Fruit fly (Drosophila melanogaster) whole organism, embryonic: ENCODE results near the gene CG13043.

Experiments
- ATbp ChIP-seq: fragments of 200-800 bp; sonication (Bioruptor generic); optimal IDR thresholded peaks from 2 replicates; lab custom pipeline; 2017; ENCODE audit warnings: missing biosample characterization, mild to moderate bottlenecking, missing genetic modification characterization, missing genetic modification reagents
- Atf-2 ChIP-seq: fragments of 200-800 bp; sonication (Bioruptor generic); optimal IDR thresholded peaks from 2 replicates; lab custom pipeline; 2016; ENCODE audit warnings: missing biosample characterization, missing genetic modification characterization
- Atf3 ChIP-seq: fragments of 200-800 bp; sonication (Bioruptor generic); optimal IDR thresholded peaks from 3 replicates; lab custom pipeline; 2016; ENCODE audit warnings: missing biosample characterization, missing genetic modification characterization
- CG10462 ChIP-seq: fragments of 200-800 bp; sonication (Bioruptor generic); optimal IDR thresholded peaks from 2 replicates; lab custom pipeline; 2016; ENCODE audit warnings: missing biosample characterization, missing genetic modification characterization
- CG10959 ChIP-seq: fragments of 200-800 bp; sonication (Bioruptor generic); IDR thresholded peaks from 2 replicates; pipeline ENCODE4 v1.3.6; 2022; ENCODE audit warnings: missing biosample characterization, missing genetic modification characterization
- CG11723 ChIP-seq: fragments of 200-800 bp; sonication (Bioruptor generic); optimal IDR thresholded peaks from 2 replicates; lab custom pipeline; 2017; ENCODE audit warnings: missing biosample characterization, mild to moderate bottlenecking, missing genetic modification characterization
- CG12155 ChIP-seq: fragments of 200-800 bp; sonication (Bioruptor generic); optimal IDR thresholded peaks from 3 replicates; lab custom pipeline; 2016; ENCODE audit warnings: missing biosample characterization, missing genetic modification characterization
- CG12299 ChIP-seq: fragments of 200-800 bp; sonication (Bioruptor generic); optimal IDR thresholded peaks from 2 replicates; lab custom pipeline; 2018; ENCODE audit warnings: missing biosample characterization, mild to moderate bottlenecking, missing genetic modification characterization
- CG13894 ChIP-seq: fragments of 200-800 bp; sonication (Bioruptor generic); optimal IDR thresholded peaks from 3 replicates; lab custom pipeline; 2018; ENCODE audit warnings: missing biosample characterization, mild to moderate bottlenecking, missing genetic modification characterization, moderate library complexity
- CG14965 ChIP-seq: fragments of 200-800 bp; sonication (Bioruptor generic); optimal IDR thresholded peaks from 2 replicates; lab custom pipeline; 2016; ENCODE audit warnings: missing biosample characterization, missing genetic modification characterization, borderline replicate concordance
- CG1603 ChIP-seq: fragments of 200-800 bp; sonication (Bioruptor generic); optimal IDR thresholded peaks from 2 replicates; lab custom pipeline; 2019; ENCODE audit warnings: missing biosample characterization, mild to moderate bottlenecking, missing genetic modification characterization, moderate library complexity
- CG16815 ChIP-seq: fragments of 200-800 bp; sonication (Bioruptor generic); optimal IDR thresholded peaks from 3 replicates; lab custom pipeline; 2017; ENCODE audit warnings: missing biosample characterization, mild to moderate bottlenecking, missing genetic modification characterization
- CG2199 ChIP-seq: fragments of 200-800 bp; sonication (Bioruptor generic); IDR thresholded peaks from 3 replicates; pipeline ENCODE4 v1.3.6; 2022; ENCODE audit warnings: missing biosample characterization, missing genetic modification characterization
- CG2875 ChIP-seq: fragments of 200-800 bp; sonication (Bioruptor generic); optimal IDR thresholded peaks from 2 replicates; lab custom pipeline; 2017; ENCODE audit warnings: missing biosample characterization, mild to moderate bottlenecking, missing genetic modification characterization, missing genetic modification reagents
- CG32532 ChIP-seq: fragments of 200-800 bp; sonication (Bioruptor generic); IDR thresholded peaks from 2 replicates; pipeline ENCODE4 v1.3.6; 2022; ENCODE audit warnings: missing biosample characterization, missing genetic modification characterization
- CG42726 ChIP-seq: fragments of 200-800 bp; sonication (Bioruptor generic); IDR thresholded peaks from 2 replicates; pipeline ENCODE4 v1.3.6; 2022; ENCODE audit warnings: missing biosample characterization, missing genetic modification characterization; ENCODE audit not compliant: partially characterized antibody
- CG4328 ChIP-seq: fragments of 200-800 bp; sonication (Bioruptor generic); optimal IDR thresholded peaks from 3 replicates; lab custom pipeline; 2017; ENCODE audit warnings: missing biosample characterization, missing genetic modification reagents, missing genetic modification characterization
- CG43689 ChIP-seq: fragments of 200-800 bp; sonication (Bioruptor generic); IDR thresholded peaks from 2 replicates; pipeline ENCODE4 v1.3.6; 2022; ENCODE audit warnings: missing biosample characterization, missing genetic modification characterization
- CG4404 ChIP-seq: fragments of 200-800 bp; sonication (Bioruptor generic); IDR thresholded peaks from 2 replicates; pipeline ENCODE4 v1.3.6; 2022; ENCODE audit warnings: missing biosample characterization, missing genetic modification characterization
- CG4424 ChIP-seq: fragments of 200-800 bp; sonication (Bioruptor generic); optimal IDR thresholded peaks from 3 replicates; lab custom pipeline; 2016; ENCODE audit warnings: missing biosample characterization, missing genetic modification characterization
- CG4707 ChIP-seq: fragments of 200-800 bp; sonication (Bioruptor generic); optimal IDR thresholded peaks from 2 replicates; lab custom pipeline; 2018; ENCODE audit warnings: missing biosample characterization, mild to moderate bottlenecking, missing genetic modification characterization, moderate library complexity
- CG7786 ChIP-seq: fragments of 200-800 bp; sonication (Bioruptor generic); optimal IDR thresholded peaks from 2 replicates; lab custom pipeline; 2016; ENCODE audit warnings: missing biosample characterization, missing genetic modification characterization
- CG8281 ChIP-seq: fragments of 200-800 bp; sonication (Bioruptor generic); optimal IDR thresholded peaks from 2 replicates; lab custom pipeline; 2018; ENCODE audit warnings: missing biosample characterization, mild to moderate bottlenecking, missing genetic modification characterization, moderate library complexity
- CG8944 ChIP-seq: fragments of 200-800 bp; sonication (Bioruptor generic); optimal IDR thresholded peaks from 3 replicates; lab custom pipeline; 2016; ENCODE audit warnings: missing biosample characterization, missing genetic modification characterization
- Dad ChIP-seq: fragments of 200-800 bp; sonication (Bioruptor generic); optimal IDR thresholded peaks from 3 replicates; lab custom pipeline; 2016; ENCODE audit warnings: missing biosample characterization, missing genetic modification characterization
- Deaf1 ChIP-seq: fragments of 200-800 bp; optimal IDR thresholded peaks from 3 replicates; lab custom pipeline; 2019; ENCODE audit warnings: missing biosample characterization, mild to moderate bottlenecking, missing genetic modification characterization, moderate library complexity
- Fer2 ChIP-seq: fragments of 200-800 bp; sonication (Bioruptor generic); optimal IDR thresholded peaks from 2 replicates; lab custom pipeline; 2018; ENCODE audit warnings: missing biosample characterization, mild to moderate bottlenecking, missing genetic modification characterization, moderate library complexity
- HmgD ChIP-seq: fragments of 200-800 bp; sonication (Bioruptor generic); optimal IDR thresholded peaks from 3 replicates; lab custom pipeline; 2016; ENCODE audit warnings: missing biosample characterization, missing genetic modification characterization
- MBD-R2 ChIP-seq: fragments of 200-800 bp; sonication (Bioruptor generic); IDR thresholded peaks from 2 replicates; pipeline ENCODE4 v1.3.6; 2022; ENCODE audit warnings: missing biosample characterization, missing genetic modification characterization
- Max ChIP-seq: fragments of 200-800 bp; sonication (Bioruptor generic); optimal IDR thresholded peaks from 2 replicates; lab custom pipeline; 2016; ENCODE audit warnings: missing biosample characterization, mild to moderate bottlenecking, missing genetic modification characterization
- NC2α ChIP-seq: fragments of 200-800 bp; sonication (Bioruptor generic); optimal IDR thresholded peaks from 2 replicates; lab custom pipeline; 2016; ENCODE audit warnings: missing biosample characterization, missing genetic modification characterization
- NK7.1 ChIP-seq: fragments of 200-800 bp; sonication (Bioruptor generic); optimal IDR thresholded peaks from 3 replicates; lab custom pipeline; 2016; ENCODE audit warnings: missing biosample characterization, missing genetic modification characterization
- Rx ChIP-seq: fragments of 200-800 bp; sonication (Bioruptor generic); IDR thresholded peaks from 2 replicates; pipeline ENCODE4 v1.3.6; 2022; ENCODE audit warnings: missing biosample characterization, missing genetic modification characterization
- abd-A ChIP-seq: fragments of 200-800 bp; sonication (Bioruptor generic); optimal IDR thresholded peaks from 3 replicates; lab custom pipeline; 2019; ENCODE audit warnings: missing biosample characterization, mild to moderate bottlenecking, missing genetic modification characterization, moderate library complexity
- ara ChIP-seq: fragments of 200-800 bp; sonication (Bioruptor generic); IDR thresholded peaks from 2 replicates; pipeline ENCODE4 v1.3.6; 2022; ENCODE audit warnings: missing biosample characterization, missing genetic modification characterization
- bab2 ChIP-seq: fragments of 200-800 bp; sonication (Bioruptor generic); optimal IDR thresholded peaks from 2 replicates; lab custom pipeline; 2016; ENCODE audit warnings: missing biosample characterization, missing genetic modification characterization
- bsh ChIP-seq, 2 experiments: fragments of 200-800 bp; sonication (Bioruptor generic); optimal IDR thresholded peaks; 2 replicates each; lab custom pipeline; 2017 to 2018; ENCODE audit warnings: mild to moderate bottlenecking in 2 of 2, missing biosample characterization in 2 of 2, missing genetic modification characterization in 2 of 2, moderate library complexity in 1 of 2
- cas ChIP-seq: fragments of 200-800 bp; sonication (Bioruptor generic); IDR thresholded peaks from 2 replicates; pipeline ENCODE4 v1.3.6; 2022; ENCODE audit warnings: missing biosample characterization, missing genetic modification characterization
- da ChIP-seq: fragments of 200-800 bp; sonication (Bioruptor generic); optimal IDR thresholded peaks from 2 replicates; lab custom pipeline; 2016; ENCODE audit warnings: missing biosample characterization, missing genetic modification characterization
- dati ChIP-seq: fragments of 200-800 bp; sonication (Bioruptor generic); IDR thresholded peaks from 2 replicates; pipeline ENCODE4 v1.3.6; 2022; ENCODE audit warnings: missing biosample characterization, missing genetic modification characterization
- emc ChIP-seq: fragments of 200-800 bp; sonication (Bioruptor generic); optimal IDR thresholded peaks from 2 replicates; lab custom pipeline; 2016; ENCODE audit warnings: missing biosample characterization, missing genetic modification characterization
- fd64A ChIP-seq: fragments of 200-800 bp; sonication (Bioruptor generic); optimal IDR thresholded peaks from 3 replicates; lab custom pipeline; 2018; ENCODE audit warnings: missing biosample characterization, mild to moderate bottlenecking, missing genetic modification characterization
- grau ChIP-seq: fragments of 200-800 bp; optimal IDR thresholded peaks from 3 replicates; lab custom pipeline; 2019; ENCODE audit warnings: missing biosample characterization, mild to moderate bottlenecking, missing genetic modification characterization, moderate library complexity
- jing ChIP-seq: fragments of 200-800 bp; sonication (Bioruptor generic); optimal IDR thresholded peaks from 2 replicates; lab custom pipeline; 2018; ENCODE audit warnings: missing biosample characterization, mild to moderate bottlenecking, missing genetic modification characterization
- lmd ChIP-seq: fragments of 200-800 bp; sonication (Bioruptor generic); IDR thresholded peaks from 2 replicates; pipeline ENCODE4 v1.3.6; 2022; ENCODE audit warnings: missing biosample characterization, missing genetic modification characterization
- nerfin-2 ChIP-seq: fragments of 200-800 bp; sonication (Bioruptor generic); IDR thresholded peaks from 2 replicates; pipeline ENCODE4 v1.3.6; 2022; ENCODE audit warnings: missing biosample characterization, missing genetic modification characterization; ENCODE audit not compliant: partially characterized antibody
- phol ChIP-seq: fragments of 200-800 bp; sonication (Bioruptor generic); optimal IDR thresholded peaks from 3 replicates; lab custom pipeline; 2018; ENCODE audit warnings: missing biosample characterization, mild to moderate bottlenecking, missing genetic modification characterization, moderate library complexity
- tin ChIP-seq: fragments of 200-800 bp; sonication (Bioruptor generic); optimal IDR thresholded peaks from 3 replicates; lab custom pipeline; 2016; ENCODE audit warnings: missing biosample characterization, missing genetic modification characterization
- toy ChIP-seq: fragments of 200-800 bp; sonication (Bioruptor generic); IDR thresholded peaks from 2 replicates; pipeline ENCODE4 v1.3.6; 2022; ENCODE audit warnings: missing biosample characterization, missing genetic modification characterization
- wdn ChIP-seq: fragments of 200-800 bp; sonication (Bioruptor generic); IDR thresholded peaks from 2 replicates; pipeline ENCODE4 v1.3.6; 2022; ENCODE audit warnings: missing biosample characterization, missing genetic modification characterization

CG13043 gene

dm6 chr3L:16328207-16328891 is 22.7 kb upstream of the CG13043 start, which contains the start of gene CG13058 (continued):
- no peak for TF ChIP-seq cas
- TF ChIP-seq emc (GFP tag; lab: Kevin White, UChicago) = no peak
- TF ChIP-seq CG1603 (tag; lab: Kevin White, UChicago) = peak; percentile 28
- TF ChIP-seq bab2 (GFP tag; lab: Kevin White, UChicago) = no peak
- TF ChIP-seq CG8281 = peak; percentile 79
- no peak for TF ChIP-seq fd64A (GFP tag; lab: Kevin White, UChicago)
- no peak for TF ChIP-seq CG32532
- TF ChIP-seq toy (GFP tag; lab: Robert Waterston, UW) = no peak
- TF ChIP-seq CG2875 (GFP tag; lab: Kevin White, UChicago) = no peak
- TF ChIP-seq bsh (GFP tag; optimal IDR thresholded peaks at IDR 0.05; lab: Kevin White, UChicago) = peak in 1 of 2 experiments; percentile 3
- TF ChIP-seq dati (GFP tag; lab: Robert Waterston, UW) = no peak
- peak; percentile 48 for TF ChIP-seq MBD-R2 (GFP tag; lab: Robert Waterston, UW)
- TF ChIP-seq NC2α (GFP tag; lab: Kevin White, UChicago) = no peak
- no peak for TF ChIP-seq ara
- TF ChIP-seq CG12155 (GFP tag; lab: Kevin White, UChicago) = peak; percentile 29
- TF ChIP-seq CG12299 = no peak
- TF ChIP-seq jing = peak; percentile 42
- no peak for TF ChIP-seq HmgD (GFP tag; lab: Kevin White, UChicago)
- TF ChIP-seq CG2199 (GFP tag; lab: Robert Waterston, UW) = no peak
- no peak for TF ChIP-seq Dad (GFP tag; lab: Kevin White, UChicago)
- TF ChIP-seq Rx (GFP tag; lab: Robert Waterston, UW) = no peak
- TF ChIP-seq CG42726 (GFP tag; lab: Robert Waterston, UW) = no peak
- no peak for TF ChIP-seq abd-A
- TF ChIP-seq nerfin-2 (GFP tag; lab: Robert Waterston, UW) = no peak
- peak; percentile 61 for TF ChIP-seq CG7786
- 0 out of 2 replicates have a peak, but pooled peaks have one; percentile 60 for TF ChIP-seq wdn (GFP tag; lab: Robert Waterston, UW)
- TF ChIP-seq CG16815 = peak; percentile 17
- TF ChIP-seq CG43689 (GFP tag; lab: Robert Waterston, UW) = peak; percentile 52; the same call in 1 of the 2 replicates
- TF ChIP-seq NK7.1 (GFP tag; lab: Kevin White, UChicago) = no peak
- TF ChIP-seq CG4328 (GFP tag; lab: Kevin White, UChicago) = no peak
- no peak for TF ChIP-seq Fer2 (tag; lab: Kevin White, UChicago)
- TF ChIP-seq lmd = peak; percentile 67
- TF ChIP-seq grau = peak; percentile 79
- TF ChIP-seq da = no peak
- no peak for TF ChIP-seq CG4404 (GFP tag; lab: Robert Waterston, UW)
- TF ChIP-seq CG10959 (GFP tag; lab: Robert Waterston, UW) = no peak
- peak; percentile 24 for TF ChIP-seq CG11723 (GFP tag; lab: Kevin White, UChicago)
- peak; percentile 4 for TF ChIP-seq Atf-2
- peak; percentile 22 for TF ChIP-seq CG4424
- TF ChIP-seq CG10462 (GFP tag; lab: Kevin White, UChicago) = no peak
- TF ChIP-seq ATbp (GFP tag; lab: Kevin White, UChicago) = no peak
- TF ChIP-seq CG14965 (GFP tag; lab: Kevin White, UChicago) = no peak
- TF ChIP-seq CG13894 (tag; lab: Kevin White, UChicago) = peak; percentile 53
- no peak for TF ChIP-seq CG4707
- TF ChIP-seq CG8944 = peak; percentile 36
- TF ChIP-seq tin (GFP tag; lab: Kevin White, UChicago) = peak; percentile 25
- peak; percentile 18 for TF ChIP-seq Max
- no peak for TF ChIP-seq phol (tag; lab: Kevin White, UChicago)
- TF ChIP-seq Deaf1 = no peak
- TF ChIP-seq Atf3 (GFP tag; lab: Kevin White, UChicago) = peak; percentile 44
